Worm (Caenorhabditis elegans): Measurements from ENCODE around the gene pat-6.

DNA sequence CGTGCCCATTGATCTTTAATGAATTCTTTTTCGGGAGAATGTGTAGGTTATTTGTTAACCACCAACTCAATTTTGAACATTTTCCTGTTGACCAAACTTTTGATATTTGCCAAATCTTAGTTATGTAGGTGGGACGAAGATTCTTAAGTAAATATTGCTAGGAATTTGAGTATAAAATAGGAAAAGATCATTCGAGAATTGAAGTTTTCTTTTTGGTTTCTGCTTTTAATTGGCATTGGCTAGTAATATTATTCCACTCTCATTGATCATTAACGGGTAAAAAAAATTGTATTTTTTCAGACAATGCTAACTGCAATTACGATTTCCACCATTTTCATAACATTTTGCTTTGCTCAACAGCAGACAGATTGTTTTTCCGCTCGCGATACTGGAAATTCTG is 2.1 kb upstream of the pat-6 start, which contains the start of gene T21D12.12:
- TF ChIP-seq mdl-1 (tag; optimal IDR thresholded peaks at IDR 0.05), result no peak
- TF ChIP-seq lin-13 (GFP tag; optimal IDR thresholded peaks at IDR 0.05), result no peak
- no peak for TF ChIP-seq zag-1 (tag; optimal IDR thresholded peaks at IDR 0.05)
- no peak for TF ChIP-seq nhr-12 (tag; optimal IDR thresholded peaks at IDR 0.05)
- TF ChIP-seq unc-62 (GFP tag; optimal IDR thresholded peaks at IDR 0.05), result no peak
- no peak for TF ChIP-seq unc-55 (GFP tag; optimal IDR thresholded peaks at IDR 0.05)
- TF ChIP-seq alr-1 (tag; optimal IDR thresholded peaks at IDR 0.05), result no peak
- TF ChIP-seq ceh-82 (tag; optimal IDR thresholded peaks at IDR 0.05), result no peak
- no peak for TF ChIP-seq elt-1 (tag; optimal IDR thresholded peaks at IDR 0.05)
- TF ChIP-seq R02D3.7 (tag; optimal IDR thresholded peaks at IDR 0.05), result no peak
- no peak for TF ChIP-seq nhr-237 (tag; optimal IDR thresholded peaks at IDR 0.05)
- no peak for TF ChIP-seq ceh-16 (tag; optimal IDR thresholded peaks at IDR 0.05)
- TF ChIP-seq blmp-1 (tag; optimal IDR thresholded peaks at IDR 0.05; ENCODE audit: insufficient read depth), result no peak
